Worm (Caenorhabditis elegans): Measurements from ENCODE around the gene cash-1.

Gene cash-1

DNA sequence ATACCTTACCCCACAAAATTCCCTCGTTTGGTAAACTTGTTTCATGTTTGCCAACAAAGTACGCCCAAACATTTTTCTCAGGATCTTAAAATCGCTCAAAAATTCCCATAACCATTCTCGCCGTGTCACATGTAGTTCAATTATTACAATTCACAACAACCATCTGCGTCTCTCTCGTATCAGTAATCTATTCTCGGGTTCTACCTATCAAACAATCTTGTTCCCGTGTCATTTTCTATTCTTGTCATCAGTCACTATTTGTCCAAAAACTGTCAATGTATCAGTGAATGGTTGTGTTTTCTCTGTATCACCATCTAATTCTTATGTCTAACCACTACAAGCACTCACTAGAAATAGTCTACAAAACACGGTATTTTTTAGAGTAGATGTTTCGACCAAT lies 9.1 kb downstream of the cash-1 start:
- TF ChIP-seq snpc-4 (tag; optimal IDR thresholded peaks at IDR 0.05), result no peak
- TF ChIP-seq pqm-1 (tag; optimal IDR thresholded peaks at IDR 0.05), result peak; percentile 40
- TF ChIP-seq nhr-67 (tag; optimal IDR thresholded peaks at IDR 0.05), result no peak
- TF ChIP-seq elt-2 (tag; optimal IDR thresholded peaks at IDR 0.05), result peak; percentile 84
- peak; percentile 45 for TF ChIP-seq jun-1 (tag; optimal IDR thresholded peaks at IDR 0.05)

DNA sequence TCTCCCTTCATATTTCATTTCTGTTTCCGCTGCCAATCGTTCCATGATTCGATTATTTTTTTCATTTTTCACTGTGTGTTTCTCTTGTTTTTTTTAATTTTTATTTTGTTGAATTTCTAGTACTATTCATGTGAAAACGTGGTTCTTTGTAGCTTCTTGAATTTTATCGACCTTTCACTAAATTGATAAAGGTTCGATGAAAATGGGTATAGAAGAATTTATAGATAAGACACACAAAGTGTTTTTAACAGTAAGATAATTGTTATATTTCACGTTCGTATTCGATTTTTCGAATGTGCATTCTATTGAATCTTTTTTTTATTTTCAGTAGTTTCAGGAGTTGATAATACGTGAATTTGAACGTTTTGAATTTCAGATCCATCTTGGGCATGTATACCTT lies 9.9 kb downstream of the cash-1 start, which contains the start of gene ugt-49:
Gene ugt-49, plus strand, starts transcription at position 371 of the 400 bp plus-strand sequence.
- TF ChIP-seq pha-4 (tag; optimal IDR thresholded peaks at IDR 0.05) (peak; percentile 23), pqm-1 (tag; optimal IDR thresholded peaks at IDR 0.05) (peak; percentile 40), elt-3 (tag; optimal IDR thresholded peaks at IDR 0.05) (no peak), nhr-67 (tag; optimal IDR thresholded peaks at IDR 0.05) (no peak), elt-2 (tag; optimal IDR thresholded peaks at IDR 0.05) (peak; percentile 63)

DNA sequence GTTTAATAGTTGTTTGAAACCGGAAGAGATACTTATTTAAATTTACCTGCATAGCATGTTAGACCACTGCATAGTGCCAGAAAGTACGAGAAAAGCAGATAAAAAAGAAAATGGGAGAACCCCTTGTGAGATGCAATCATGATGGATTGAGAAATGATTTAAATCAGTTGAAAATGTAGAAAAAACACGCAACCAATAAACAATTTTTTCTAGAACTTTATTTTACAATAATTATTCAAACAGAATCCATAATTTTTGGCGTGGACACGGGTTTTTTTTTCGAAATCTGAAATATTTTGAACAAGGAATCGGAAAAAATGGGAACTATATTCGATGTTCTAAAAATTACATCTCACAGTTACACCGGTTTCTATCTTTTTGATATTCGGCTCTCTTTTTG lies 17.2 kb downstream of the cash-1 start, which contains the start of gene AC3.12:
Gene AC3.12, minus strand, starts transcription at position 101 of the 400 bp plus-strand sequence.
- no peak for TF ChIP-seq elt-1 (tag; optimal IDR thresholded peaks at IDR 0.05)

DNA sequence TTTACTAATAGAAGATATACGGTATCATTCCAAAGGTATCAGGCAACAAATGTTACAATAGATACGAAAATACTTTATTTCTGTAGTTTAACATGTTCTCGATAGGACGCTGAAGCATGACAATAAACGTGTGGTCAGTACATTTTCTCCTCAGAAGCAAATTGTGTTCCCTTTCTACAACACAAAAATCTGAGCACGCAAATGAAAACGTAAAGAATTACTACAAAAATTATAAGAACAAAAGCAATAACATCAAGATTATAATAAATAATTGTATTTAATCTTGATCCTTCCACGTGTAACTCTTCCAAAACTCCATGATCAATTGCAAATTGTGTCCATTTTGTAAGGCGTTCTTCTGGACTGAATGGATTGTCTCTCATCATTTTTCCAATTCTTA lies 17.7 kb downstream of the cash-1 start:
- TF ChIP-seq ama-1 (optimal IDR thresholded peaks at IDR 0.05) (no peak), R02D3.7 (tag; optimal IDR thresholded peaks at IDR 0.05) (no peak), ztf-4 (tag; optimal IDR thresholded peaks at IDR 0.05) (no peak), jun-1 (tag; optimal IDR thresholded peaks at IDR 0.05) (no peak), nfya-1 (tag; optimal IDR thresholded peaks at IDR 0.05; ENCODE audit: insufficient read depth) (no peak), nhr-237 (tag; optimal IDR thresholded peaks at IDR 0.05) (no peak), nhr-11 (tag; optimal IDR thresholded peaks at IDR 0.05) (no peak), ceh-16 (tag; optimal IDR thresholded peaks at IDR 0.05) (no peak), snpc-4 (tag; optimal IDR thresholded peaks at IDR 0.05) (no peak), unc-62 (GFP tag; optimal IDR thresholded peaks at IDR 0.05) (no peak), nhr-25 (tag; optimal IDR thresholded peaks at IDR 0.05) (no peak), ztf-11 (tag; optimal IDR thresholded peaks at IDR 0.05) (no peak), skn-1 (tag; optimal IDR thresholded peaks at IDR 0.05) (no peak), tbx-2 (tag; optimal IDR thresholded peaks at IDR 0.05) (no peak), unc-39 (tag; optimal IDR thresholded peaks at IDR 0.05) (no peak), pha-4 (tag; optimal IDR thresholded peaks at IDR 0.05) (no peak)

DNA sequence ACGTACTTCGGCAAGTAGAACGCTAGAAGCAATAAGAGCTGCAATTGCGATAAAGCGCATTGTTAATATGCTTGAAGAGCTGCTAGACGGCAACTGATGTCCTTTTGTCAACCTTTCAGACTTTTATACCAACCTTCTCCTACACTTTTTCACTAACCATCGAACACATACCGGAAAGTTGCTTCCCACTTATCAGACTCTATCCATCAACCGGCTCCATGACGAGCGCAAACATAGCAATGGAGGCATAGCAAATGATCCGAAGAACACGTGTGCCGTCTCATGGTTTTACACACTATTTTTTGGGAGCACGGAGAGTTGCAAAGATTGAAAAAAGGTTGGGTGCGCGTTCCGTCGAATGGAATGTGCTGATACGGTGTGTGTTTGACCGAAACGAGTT lies 19.7 kb downstream of the cash-1 start, which contains the start of gene abu-1:
Gene abu-1, minus strand, starts transcription at position 101 of the 400 bp plus-strand sequence.
- TF ChIP-seq R02D3.7 (tag; optimal IDR thresholded peaks at IDR 0.05) (no peak), unc-39 (tag; optimal IDR thresholded peaks at IDR 0.05) (no peak), ceh-16 (tag; optimal IDR thresholded peaks at IDR 0.05) (no peak), ztf-11 (tag; optimal IDR thresholded peaks at IDR 0.05) (no peak), pha-4 (tag; optimal IDR thresholded peaks at IDR 0.05) (no peak), lsy-12 (tag; optimal IDR thresholded peaks at IDR 0.05) (no peak), eor-1 (tag; optimal IDR thresholded peaks at IDR 0.05) (no peak), jun-1 (tag; optimal IDR thresholded peaks at IDR 0.05) (no peak), fkh-10 (GFP tag; optimal IDR thresholded peaks at IDR 0.05) (no peak)

DNA sequence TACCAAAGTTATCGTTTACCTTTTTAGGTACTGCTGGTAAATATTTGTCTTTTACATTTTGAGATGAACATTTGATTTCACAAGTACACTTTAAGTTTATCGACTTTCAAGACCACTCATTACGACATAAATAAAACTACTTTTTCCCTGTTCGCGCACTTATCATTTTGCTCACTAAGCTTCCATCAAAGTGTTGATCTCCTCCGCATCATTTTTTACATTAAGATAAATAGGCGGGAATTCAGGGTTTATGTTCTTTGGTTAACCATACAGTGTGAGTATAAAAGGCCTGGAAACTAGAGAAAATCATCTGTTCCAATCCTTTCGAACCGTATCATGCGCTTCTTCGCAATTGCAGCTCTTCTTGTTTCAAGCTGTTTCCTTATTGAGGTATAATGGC lies 20.1 kb downstream of the cash-1 start, which contains the start of gene pqn-2:
Gene pqn-2, plus strand, starts transcription at position 301 of the 400 bp plus-strand sequence.
- TF ChIP-seq ztf-4 (tag; optimal IDR thresholded peaks at IDR 0.05) (no peak), nhr-12 (tag; optimal IDR thresholded peaks at IDR 0.05) (no peak), R02D3.7 (tag; optimal IDR thresholded peaks at IDR 0.05) (no peak), nhr-28 (tag; optimal IDR thresholded peaks at IDR 0.05) (no peak), ceh-28 (tag; optimal IDR thresholded peaks at IDR 0.05) (no peak), ama-1 (optimal IDR thresholded peaks at IDR 0.05) (no peak)

DNA sequence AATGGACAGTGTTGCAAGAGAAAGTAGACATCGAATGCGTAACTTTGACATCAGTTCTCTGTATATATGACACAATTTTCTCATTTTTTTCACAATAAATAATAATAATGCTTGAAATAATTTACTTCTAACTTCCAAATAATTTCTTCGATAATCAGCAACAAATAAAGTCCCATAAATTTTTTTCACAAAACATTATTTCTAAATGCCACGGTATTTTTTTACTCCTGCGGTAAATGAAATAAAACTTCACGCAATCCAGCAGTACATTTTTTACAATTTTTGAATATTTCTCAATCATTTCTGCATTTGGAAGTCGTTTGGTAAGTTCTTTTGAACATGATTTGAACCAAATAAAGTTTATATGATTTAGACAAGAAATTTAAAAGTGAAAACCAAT lies 21.9 kb downstream of the cash-1 start, which contains the start of gene spe-10:
Gene spe-10, plus strand, starts transcription at position 301 of the 400 bp plus-strand sequence.
- no peak for TF ChIP-seq sea-2 (GFP tag; optimal IDR thresholded peaks at IDR 0.05)
- no peak for TF ChIP-seq nhr-237 (tag; optimal IDR thresholded peaks at IDR 0.05)
- no peak for TF ChIP-seq ceh-82 (tag; optimal IDR thresholded peaks at IDR 0.05)
- no peak for TF ChIP-seq ceh-28 (tag; optimal IDR thresholded peaks at IDR 0.05)
- TF ChIP-seq nhr-23 (tag; optimal IDR thresholded peaks at IDR 0.05), result no peak
- no peak for TF ChIP-seq lin-39 (tag; optimal IDR thresholded peaks at IDR 0.05)
- TF ChIP-seq elt-1 (tag; optimal IDR thresholded peaks at IDR 0.05), result no peak
- TF ChIP-seq ceh-16 (tag; optimal IDR thresholded peaks at IDR 0.05), result no peak
- TF ChIP-seq pqm-1 (tag; optimal IDR thresholded peaks at IDR 0.05), result no peak
- no peak for TF ChIP-seq fkh-2 (tag; optimal IDR thresholded peaks at IDR 0.05)
- TF ChIP-seq tbx-2 (tag; optimal IDR thresholded peaks at IDR 0.05), result no peak
- no peak for TF ChIP-seq nhr-28 (tag; optimal IDR thresholded peaks at IDR 0.05)
- TF ChIP-seq ZK546.5 (tag; optimal IDR thresholded peaks at IDR 0.05), result no peak
- TF ChIP-seq hmg-11 (tag; optimal IDR thresholded peaks at IDR 0.05), result no peak
- no peak for TF ChIP-seq nhr-43 (tag; optimal IDR thresholded peaks at IDR 0.05; ENCODE audit: poor library complexity, severe bottlenecking)

Data from whole organism, L3 larva.